Fruit fly (Drosophila melanogaster): ENCODE results near the gene CG1074.

- no peak for TF ChIP-seq CG7045 (GFP tag; optimal IDR thresholded peaks at IDR 0.05)
- TF ChIP-seq CG14711 (tag; optimal IDR thresholded peaks at IDR 0.05) = no peak
- no peak for TF ChIP-seq Crg-1 (GFP tag; optimal IDR thresholded peaks at IDR 0.05)
- TF ChIP-seq cic (GFP tag; optimal IDR thresholded peaks at IDR 0.05) = no peak
- TF ChIP-seq kay (GFP tag; ENCODE audit: borderline replicate concordance) = peak; percentile 11
- no peak for TF ChIP-seq ovo (GFP tag; optimal IDR thresholded peaks at IDR 0.05)
- no peak for TF ChIP-seq CG7101 (tag; optimal IDR thresholded peaks at IDR 0.05)
- no peak for TF ChIP-seq Hr96 (GFP tag; optimal IDR thresholded peaks at IDR 0.05)
- TF ChIP-seq CG11617 (GFP tag; optimal IDR thresholded peaks at IDR 0.05) = no peak
- TF ChIP-seq CG12768 (GFP tag; optimal IDR thresholded peaks at IDR 0.05) = no peak
Observed at dm6 chr3R:4476004-4476403, 42.2 kb downstream of the CG1074 start.
